Fruit fly (Drosophila melanogaster) whole organism: Measurements from ENCODE around the gene xit.

Experiments
- CG8478 ChIP-seq: fragments of >200 bp; optimal IDR thresholded peaks from 2 replicates; lab custom pipeline; 2018; ENCODE audit warnings: inconsistent platforms
- EcR ChIP-seq, 2 experiments: fragments of >200 bp; optimal IDR thresholded peaks; 2 replicates each; lab custom pipeline; 2017; ENCODE audit warnings: missing biosample characterization in 2 of 2, missing genetic modification characterization in 2 of 2, missing genetic modification reagents in 2 of 2
- pan ChIP-seq: fragments of >200 bp; optimal IDR thresholded peaks from 2 replicates; lab custom pipeline; 2017
- psq ChIP-seq: fragments of >200 bp; optimal IDR thresholded peaks from 2 replicates; lab custom pipeline; 2017

- TF ChIP-seq EcR (GFP tag; optimal IDR thresholded peaks at IDR 0.05; lab: Kevin White, UChicago) (no peak), pan (lab: Kevin White, UChicago) (no peak), CG8478 (lab: Kevin White, UChicago) (no peak), psq (lab: Kevin White, UChicago) (no peak)
These were observed 45.2 kb downstream of the xit start for dm6 chrX:6866040-6866439.
